Worm (Caenorhabditis elegans) whole organism, early embryonic: ENCODE measurements around the gene F41E6.17.

Source experiments
- B0310.2 ChIP-seq: sonication (generic microtip); optimal IDR thresholded peaks from 2 replicates; lab custom pipeline; 2016; ENCODE audit warnings: mild to moderate bottlenecking, missing genetic modification characterization, missing compliant biosample characterization
- F13C5.2 ChIP-seq: sonication (generic microtip); optimal IDR thresholded peaks from 2 replicates; lab custom pipeline; 2017; ENCODE audit warnings: mild to moderate bottlenecking, missing genetic modification characterization, inconsistent platforms, missing compliant biosample characterization
- aly-1 ChIP-seq: sonication (generic microtip); optimal IDR thresholded peaks from 2 replicates; lab custom pipeline; 2016; ENCODE audit warnings: missing genetic modification characterization, missing compliant biosample characterization
- ama-1 ChIP-seq: fragments of 150-350 bp; optimal IDR thresholded peaks from 2 replicates; lab custom pipeline; 2014
- ceh-13 ChIP-seq: fragments of 200-800 bp; sonication (Bioruptor generic); optimal IDR thresholded peaks from 2 replicates; lab custom pipeline; 2018; ENCODE audit warnings: mild to moderate bottlenecking, missing genetic modification characterization, missing compliant biosample characterization
- ceh-36 ChIP-seq: sonication (generic microtip); optimal IDR thresholded peaks from 2 replicates; lab custom pipeline; 2016; ENCODE audit warnings: missing genetic modification characterization, inconsistent platforms, missing compliant biosample characterization
- ets-7 ChIP-seq: sonication (generic microtip); optimal IDR thresholded peaks from 2 replicates; lab custom pipeline; 2016; ENCODE audit warnings: missing genotype, missing genetic modification characterization, missing compliant biosample characterization
- flt-1 ChIP-seq: fragments of 200-800 bp; sonication (Bioruptor generic); IDR thresholded peaks from 2 replicates; pipeline ENCODE4 v1.3.6; 2022; ENCODE audit warnings: missing genetic modification characterization, missing compliant biosample characterization
- hmbx-1 ChIP-seq: sonication (generic microtip); optimal IDR thresholded peaks from 2 replicates; lab custom pipeline; 2016; ENCODE audit warnings: mild to moderate bottlenecking, missing genetic modification characterization, missing compliant biosample characterization
- hmg-4 ChIP-seq: fragments of 200-800 bp; sonication (Bioruptor generic); optimal IDR thresholded peaks from 2 replicates; lab custom pipeline; 2018; ENCODE audit warnings: mild to moderate bottlenecking, missing genetic modification characterization, missing compliant biosample characterization
- hnd-1 ChIP-seq: sonication (generic microtip); optimal IDR thresholded peaks from 2 replicates; lab custom pipeline; 2016; ENCODE audit warnings: missing genetic modification characterization, missing compliant biosample characterization
- pes-1 ChIP-seq: fragments of 200-800 bp; sonication (Bioruptor generic); IDR thresholded peaks from 2 replicates; pipeline ENCODE4 v1.3.6; 2022; ENCODE audit warnings: missing genetic modification reagents, missing genetic modification characterization, missing compliant biosample characterization
- scrt-1 ChIP-seq: fragments of 200-800 bp; sonication (Bioruptor generic); IDR thresholded peaks from 2 replicates; pipeline ENCODE4 v1.3.6; 2022; ENCODE audit warnings: missing genetic modification characterization, missing compliant biosample characterization
- sea-1 ChIP-seq: fragments of 200-800 bp; sonication (Bioruptor generic); conservative IDR thresholded peaks from 2 replicates; pipeline ENCODE4 v1.3.6; 2022; ENCODE audit warnings: missing genetic modification characterization, missing compliant biosample characterization
- tbx-11 ChIP-seq: fragments of 200-800 bp; sonication (Bioruptor generic); IDR thresholded peaks from 2 replicates; pipeline ENCODE4 v1.3.6; 2022; ENCODE audit warnings: missing genetic modification characterization, missing compliant biosample characterization
- tbx-37 ChIP-seq: fragments of 200-800 bp; sonication (Bioruptor generic); conservative IDR thresholded peaks from 2 replicates; pipeline ENCODE4 v1.3.6; 2022; ENCODE audit warnings: missing genetic modification reagents, missing genetic modification characterization, missing compliant biosample characterization
- tra-4 ChIP-seq: sonication (generic microtip); optimal IDR thresholded peaks from 2 replicates; lab custom pipeline; 2017; ENCODE audit warnings: missing genetic modification characterization, missing compliant biosample characterization

F41E6.17 gene

ce11 chrV:8661241-8661954, 37.5 kb downstream of the F41E6.17 start:
- TF ChIP-seq ceh-36 (tag; lab: Kevin White, UChicago) (no peak), scrt-1 (GFP tag; lab: Robert Waterston, UW) (no peak), hmg-4 (GFP tag; lab: Kevin White, UChicago) (peak; percentile 18), tbx-11 (GFP tag; lab: Robert Waterston, UW) (no peak)

- TF ChIP-seq pes-1 (GFP tag; lab: Robert Waterston, UW), result no peak
- no peak for TF ChIP-seq tbx-11 (GFP tag; lab: Robert Waterston, UW)
- no peak for TF ChIP-seq scrt-1 (GFP tag; lab: Robert Waterston, UW)
- TF ChIP-seq sea-1 (GFP tag; lab: Robert Waterston, UW), result no peak
- no peak for TF ChIP-seq aly-1 (tag; lab: Kevin White, UChicago)
- no peak for TF ChIP-seq ceh-13
- TF ChIP-seq hnd-1, result no peak
- no peak for TF ChIP-seq flt-1
- no peak for TF ChIP-seq B0310.2 (tag; lab: Kevin White, UChicago)
- no peak for TF ChIP-seq tbx-37 (GFP tag; lab: Robert Waterston, UW)
- TF ChIP-seq ama-1 (lab: Kevin White, UChicago), result no peak
- no peak for TF ChIP-seq F13C5.2
- no peak for TF ChIP-seq hmg-4 (GFP tag; lab: Kevin White, UChicago)
- TF ChIP-seq ceh-36 (tag; lab: Kevin White, UChicago), result no peak
Measured at ce11 chrV:8662056-8663006, 38.4 kb downstream of the F41E6.17 start.

ce11 chrV:8663023-8663422, 39.1 kb downstream of the F41E6.17 start:
- no peak for TF ChIP-seq B0310.2 (tag; lab: Kevin White, UChicago)
- no peak for TF ChIP-seq ets-7

- TF ChIP-seq tbx-37 (GFP tag; lab: Robert Waterston, UW) (no peak), ama-1 (lab: Kevin White, UChicago) (no peak), aly-1 (tag; lab: Kevin White, UChicago) (no peak), hmbx-1 (tag; lab: Kevin White, UChicago) (no peak), tra-4 (tag; lab: Kevin White, UChicago) (no peak), hnd-1 (no peak), ceh-36 (tag; lab: Kevin White, UChicago) (no peak), flt-1 (no peak), tbx-11 (GFP tag; lab: Robert Waterston, UW) (no peak), scrt-1 (GFP tag; lab: Robert Waterston, UW) (no peak), F13C5.2 (no peak), sea-1 (GFP tag; lab: Robert Waterston, UW) (no peak), ets-7 (no peak), ceh-13 (no peak), pes-1 (GFP tag; lab: Robert Waterston, UW) (no peak)
Measured at ce11 chrV:8665765-8666164, 41.9 kb downstream of the F41E6.17 start, which contains the start of gene ZC190.4. TSS of gene ZC190.4 (plus strand) at chrV:8666065.

DNA sequence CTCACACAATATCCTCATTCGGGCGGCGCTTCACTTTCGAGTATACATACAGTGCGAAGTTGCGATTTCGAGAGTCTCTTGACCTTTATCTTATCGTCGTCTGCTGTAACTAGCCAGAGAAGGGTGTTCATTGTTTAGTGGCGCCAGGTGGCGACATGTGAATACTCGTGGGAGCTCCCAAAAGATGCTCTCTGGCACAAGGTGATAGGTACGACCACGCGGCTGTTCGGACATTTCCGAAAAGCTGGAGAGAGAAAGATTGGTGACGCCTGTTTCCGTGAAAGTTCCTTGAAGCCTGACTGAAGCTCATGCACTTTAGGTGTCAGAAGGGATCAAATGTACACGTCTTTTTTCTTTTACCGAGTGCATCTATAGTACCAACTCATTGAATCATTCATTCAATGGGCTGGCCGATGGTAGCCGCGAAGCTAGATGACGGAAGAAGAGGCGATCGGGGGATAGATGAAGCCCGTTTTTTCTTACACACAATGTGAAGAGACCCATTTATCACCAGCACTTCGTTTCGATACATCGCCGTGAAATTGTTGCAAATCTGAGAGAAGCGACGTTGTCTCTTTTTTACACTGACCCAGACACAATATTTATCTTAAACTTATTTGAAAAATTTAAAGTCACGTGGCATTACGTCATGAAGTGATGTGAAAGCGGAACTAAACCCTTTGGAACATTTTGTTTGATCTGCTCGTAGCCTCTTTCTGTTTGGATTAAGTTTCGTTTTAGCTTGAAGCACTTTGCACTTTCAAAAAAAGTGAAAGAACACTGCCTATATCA, 43.5 kb downstream of the F41E6.17 start:
- no peak for TF ChIP-seq scrt-1 (GFP tag; lab: Robert Waterston, UW)
- TF ChIP-seq hmg-4 (GFP tag; lab: Kevin White, UChicago), result no peak
- no peak for TF ChIP-seq flt-1
- no peak for TF ChIP-seq tra-4 (tag; lab: Kevin White, UChicago)

- no peak for TF ChIP-seq scrt-1 (GFP tag; lab: Robert Waterston, UW)
- no peak for TF ChIP-seq ceh-13
- TF ChIP-seq sea-1 (GFP tag; lab: Robert Waterston, UW), result no peak
- TF ChIP-seq B0310.2 (tag; lab: Kevin White, UChicago), result no peak
- TF ChIP-seq ama-1 (lab: Kevin White, UChicago), result no peak
- TF ChIP-seq hmbx-1 (tag; lab: Kevin White, UChicago), result no peak
- TF ChIP-seq flt-1, result no peak
- TF ChIP-seq tbx-37 (GFP tag; lab: Robert Waterston, UW), result no peak
- no peak for TF ChIP-seq tbx-11 (GFP tag; lab: Robert Waterston, UW)
- TF ChIP-seq ets-7, result no peak
- TF ChIP-seq tra-4 (tag; lab: Kevin White, UChicago), result no peak
- no peak for TF ChIP-seq ceh-36 (tag; lab: Kevin White, UChicago)
- TF ChIP-seq pes-1 (GFP tag; lab: Robert Waterston, UW), result no peak
- TF ChIP-seq F13C5.2, result no peak
- no peak for TF ChIP-seq aly-1 (tag; lab: Kevin White, UChicago)
- TF ChIP-seq hmg-4 (GFP tag; lab: Kevin White, UChicago), result no peak
- TF ChIP-seq hnd-1, result no peak
Measured at ce11 chrV:8668224-8668623, 44.3 kb downstream of the F41E6.17 start.

DNA sequence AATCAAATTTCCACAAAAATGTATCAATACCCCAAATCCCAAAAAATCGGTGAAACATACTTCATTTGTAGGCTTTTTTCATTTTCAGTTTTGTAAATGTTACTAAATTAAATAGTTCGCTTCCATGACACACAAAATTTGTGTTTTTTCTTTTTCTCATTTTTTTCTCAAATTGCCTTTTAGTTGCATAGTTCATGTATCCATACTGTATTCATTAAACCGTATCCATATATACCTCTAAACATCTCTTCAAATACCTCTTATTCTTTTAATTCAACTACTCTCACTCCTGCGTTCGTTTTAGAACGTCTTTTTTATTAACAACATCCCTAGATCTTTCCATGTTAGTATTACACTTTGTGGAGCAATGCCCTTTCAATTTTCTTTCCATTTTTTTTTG, 46.9 kb downstream of the F41E6.17 start:
- TF ChIP-seq hnd-1 (no peak), tra-4 (tag; lab: Kevin White, UChicago) (no peak), ets-7 (no peak), flt-1 (no peak), ceh-36 (tag; lab: Kevin White, UChicago) (no peak), scrt-1 (GFP tag; lab: Robert Waterston, UW) (no peak), F13C5.2 (no peak), tbx-11 (GFP tag; lab: Robert Waterston, UW) (no peak), hmg-4 (GFP tag; lab: Kevin White, UChicago) (no peak), B0310.2 (tag; lab: Kevin White, UChicago) (no peak), aly-1 (tag; lab: Kevin White, UChicago) (no peak), hmbx-1 (tag; lab: Kevin White, UChicago) (no peak), ama-1 (lab: Kevin White, UChicago) (no peak), sea-1 (GFP tag; lab: Robert Waterston, UW) (no peak), pes-1 (GFP tag; lab: Robert Waterston, UW) (no peak), ceh-13 (no peak)
